Worm (Caenorhabditis elegans): ENCODE data around the gene M7.12.

ce11 chrIV:11082153-11082552, 15.6 kb downstream of the M7.12 start, which contains the start of gene let-70:
- TF ChIP-seq unc-62 (GFP tag; optimal IDR thresholded peaks at IDR 0.05) (no peak), ham-2 (GFP tag; optimal IDR thresholded peaks at IDR 0.05) (no peak), blmp-1 (tag; optimal IDR thresholded peaks at IDR 0.05) (no peak), nhr-76 (tag; optimal IDR thresholded peaks at IDR 0.05) (no peak), ceh-39 (tag; optimal IDR thresholded peaks at IDR 0.05) (no peak), lsy-2 (tag; optimal IDR thresholded peaks at IDR 0.05) (no peak), unc-120 (tag; optimal IDR thresholded peaks at IDR 0.05; ENCODE audit: poor library complexity, severe bottlenecking) (no peak)

Measured in whole organism, mixed stage, embryonic.